Worm (Caenorhabditis elegans) whole organism, L2 larva: ENCODE measurements around the gene bca-1.

Experiments
- aly-2 ChIP-seq: fragments of 150-350 bp; optimal IDR thresholded peaks from 2 replicates; lab custom pipeline; 2014; ENCODE audit warnings: missing biosample characterization, missing genetic modification characterization
- ama-1 ChIP-seq: fragments of 150-350 bp; optimal IDR thresholded peaks from 2 replicates; lab custom pipeline; 2018; ENCODE audit warnings: inconsistent platforms
- blmp-1 ChIP-seq: sonication (generic microtip); optimal IDR thresholded peaks from 2 replicates; lab custom pipeline; 2017; ENCODE audit warnings: missing genetic modification characterization, mild to moderate bottlenecking, missing compliant biosample characterization, antibody characterized with exemption, moderate library complexity; ENCODE audit not compliant: insufficient read depth
- ceh-82 ChIP-seq: fragments of 150-350 bp; optimal IDR thresholded peaks from 2 replicates; lab custom pipeline; 2014; ENCODE audit warnings: missing biosample characterization, missing genetic modification characterization
- crh-2 ChIP-seq: sonication (generic microtip); optimal IDR thresholded peaks from 2 replicates; lab custom pipeline; 2017; ENCODE audit warnings: missing biosample characterization, missing genetic modification characterization
- lin-11 ChIP-seq: fragments of 150-350 bp; sonication (generic microtip); optimal IDR thresholded peaks from 2 replicates; lab custom pipeline; 2014; ENCODE audit warnings: missing biosample characterization, missing genetic modification characterization, inconsistent platforms, mixed read lengths
- lin-13 ChIP-seq: fragments of 150-350 bp; optimal IDR thresholded peaks from 2 replicates; lab custom pipeline; 2014; ENCODE audit warnings: missing biosample characterization, missing genetic modification reagents, missing genetic modification characterization
- lin-39 ChIP-seq: fragments of 150-350 bp; optimal IDR thresholded peaks from 2 replicates; lab custom pipeline; 2014; ENCODE audit warnings: missing biosample characterization, missing genetic modification reagents, missing genetic modification characterization
- lsy-2 ChIP-seq, 2 experiments: fragments of 150-350 bp in 1 of 2; sonication (generic microtip) in 1 of 2; optimal IDR thresholded peaks; 2 replicates each; lab custom pipeline; 2014 to 2017; ENCODE audit warnings: missing biosample characterization in 2 of 2, missing genetic modification characterization in 2 of 2
- mbf-1 ChIP-seq: sonication (generic microtip); optimal IDR thresholded peaks from 2 replicates; lab custom pipeline; 2017; ENCODE audit warnings: missing biosample characterization, missing genetic modification characterization
- nhr-25 ChIP-seq: fragments of 150-350 bp; sonication (generic microtip); optimal IDR thresholded peaks from 3 replicates; lab custom pipeline; 2014; ENCODE audit warnings: missing biosample characterization, missing genetic modification characterization
- nhr-6 ChIP-seq: fragments of 150-350 bp; optimal IDR thresholded peaks from 2 replicates; lab custom pipeline; 2014; ENCODE audit warnings: missing biosample characterization, missing genetic modification characterization
- snpc-4 ChIP-seq: fragments of 150-350 bp; optimal IDR thresholded peaks from 2 replicates; lab custom pipeline; 2014; ENCODE audit warnings: missing biosample characterization, missing genetic modification characterization
- unc-55 ChIP-seq: fragments of 150-350 bp; sonication (generic microtip); optimal IDR thresholded peaks from 3 replicates; lab custom pipeline; 2014; ENCODE audit warnings: missing biosample characterization, missing genetic modification reagents, missing genetic modification characterization

ce11 chrX:6196627-6197026 is 7.9 kb downstream of the bca-1 start, which contains the start of gene daf-9:
- no peak for TF ChIP-seq nhr-6 (tag; lab: Kevin White, UChicago)
- TF ChIP-seq blmp-1 (tag; lab: Kevin White, UChicago), result no peak
- no peak for TF ChIP-seq unc-55 (GFP tag; lab: Kevin White, UChicago)
- TF ChIP-seq lin-13 (GFP tag; lab: Kevin White, UChicago), result no peak
- no peak for TF ChIP-seq ama-1 (lab: Kevin White, UChicago)
- no peak for TF ChIP-seq nhr-25
- no peak for TF ChIP-seq mbf-1
- no peak for TF ChIP-seq snpc-4 (tag; lab: Kevin White, UChicago)
- no peak for TF ChIP-seq ceh-82 (tag; lab: Kevin White, UChicago)
- TF ChIP-seq lin-39 (tag; lab: Kevin White, UChicago), result no peak
- TF ChIP-seq crh-2 (tag; lab: Kevin White, UChicago), result no peak
- TF ChIP-seq lin-11 (tag; lab: Kevin White, UChicago), result no peak
- TF ChIP-seq aly-2 (tag; lab: Kevin White, UChicago), result no peak
- TF ChIP-seq lsy-2 (tag; optimal IDR thresholded peaks at IDR 0.05; lab: Kevin White, UChicago), result no peak
